Worm (Caenorhabditis elegans) whole organism, L2 larva: ENCODE results near the gene Y50E8A.2.

Experiments
- C34F6.9 ChIP-seq: fragments of 150-350 bp; optimal IDR thresholded peaks from 2 replicates; lab custom pipeline; 2014; ENCODE audit warnings: missing biosample characterization, missing genetic modification characterization
- R02D3.7 ChIP-seq: fragments of 150-350 bp; optimal IDR thresholded peaks from 2 replicates; lab custom pipeline; 2014; ENCODE audit warnings: missing biosample characterization, missing genetic modification characterization
- aly-2 ChIP-seq: fragments of 150-350 bp; optimal IDR thresholded peaks from 2 replicates; lab custom pipeline; 2014; ENCODE audit warnings: missing biosample characterization, missing genetic modification characterization
- egl-27 ChIP-seq: sonication (generic microtip); optimal IDR thresholded peaks from 3 replicates; lab custom pipeline; 2017; ENCODE audit warnings: missing biosample characterization, missing genetic modification reagents, missing genetic modification characterization
- fos-1 ChIP-seq: fragments of 150-350 bp; optimal IDR thresholded peaks from 2 replicates; lab custom pipeline; 2014; ENCODE audit warnings: missing biosample characterization, missing genetic modification characterization
- lin-11 ChIP-seq: fragments of 150-350 bp; sonication (generic microtip); optimal IDR thresholded peaks from 2 replicates; lab custom pipeline; 2014; ENCODE audit warnings: missing biosample characterization, missing genetic modification characterization, inconsistent platforms, mixed read lengths
- nhr-6 ChIP-seq: fragments of 150-350 bp; optimal IDR thresholded peaks from 2 replicates; lab custom pipeline; 2014; ENCODE audit warnings: missing biosample characterization, missing genetic modification characterization
- nhr-77 ChIP-seq: fragments of 150-350 bp; optimal IDR thresholded peaks from 2 replicates; lab custom pipeline; 2014; ENCODE audit warnings: missing biosample characterization, missing genetic modification characterization
- skn-1 ChIP-seq: sonication (generic microtip); optimal IDR thresholded peaks from 2 replicates; lab custom pipeline; 2017; ENCODE audit warnings: missing biosample characterization, missing genetic modification characterization
- snpc-4 ChIP-seq: fragments of 150-350 bp; optimal IDR thresholded peaks from 2 replicates; lab custom pipeline; 2014; ENCODE audit warnings: missing biosample characterization, missing genetic modification characterization
- unc-39 ChIP-seq: fragments of 150-350 bp; optimal IDR thresholded peaks from 2 replicates; lab custom pipeline; 2014; ENCODE audit warnings: missing biosample characterization, missing genetic modification characterization
- unc-62 ChIP-seq: fragments of 150-350 bp; optimal IDR thresholded peaks from 2 replicates; lab custom pipeline; 2014; ENCODE audit warnings: missing biosample characterization, missing genetic modification reagents, missing genetic modification characterization
- zag-1 ChIP-seq: fragments of 150-350 bp; optimal IDR thresholded peaks from 2 replicates; lab custom pipeline; 2014; ENCODE audit warnings: missing biosample characterization, missing genetic modification characterization
- ztf-11 ChIP-seq: sonication (generic microtip); optimal IDR thresholded peaks from 2 replicates; lab custom pipeline; 2017; ENCODE audit warnings: missing biosample characterization, missing genetic modification characterization

- TF ChIP-seq R02D3.7 (tag; lab: Kevin White, UChicago) (no peak), lin-11 (tag; lab: Kevin White, UChicago) (no peak), fos-1 (tag; lab: Kevin White, UChicago) (no peak), egl-27 (no peak), nhr-6 (no peak), C34F6.9 (tag; lab: Kevin White, UChicago) (no peak), zag-1 (tag; lab: Kevin White, UChicago) (no peak), unc-39 (tag; lab: Kevin White, UChicago) (no peak), nhr-77 (no peak), snpc-4 (tag; lab: Kevin White, UChicago) (no peak), unc-62 (GFP tag; lab: Kevin White, UChicago) (no peak), aly-2 (tag; lab: Kevin White, UChicago) (no peak), ztf-11 (tag; lab: Kevin White, UChicago) (no peak), skn-1 (no peak)
These were observed 30.0 kb downstream of the Y50E8A.2 start, which contains the start of gene set-5 for ce11 chrV:14698666-14699065.
